Fruit fly (Drosophila melanogaster): ENCODE data around the gene yata.

The yata gene

DNA sequence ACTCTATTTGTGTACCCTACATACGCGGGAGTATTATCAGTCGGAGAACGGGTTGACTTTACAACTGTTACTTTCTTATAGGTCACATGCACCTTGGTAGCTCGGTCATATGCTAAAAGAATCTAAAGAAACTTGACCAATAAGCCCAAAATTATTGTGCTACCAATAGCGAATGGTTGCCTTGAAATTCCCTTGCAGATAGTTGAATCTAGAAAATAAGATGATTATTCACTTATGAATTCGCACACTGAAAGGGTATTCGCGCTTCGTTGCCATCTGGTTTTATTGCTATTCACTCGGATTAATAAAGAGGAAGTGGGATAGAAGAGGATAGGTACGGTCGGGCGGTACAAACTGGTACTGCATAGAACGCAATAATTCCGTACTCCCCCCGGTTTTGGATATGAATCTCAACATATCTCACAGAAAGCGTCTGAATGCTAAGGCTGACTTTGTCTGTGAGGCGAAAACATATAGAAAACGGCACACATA lies 24.9 kb downstream of the yata start (continued):
- TF ChIP-seq lov (optimal IDR thresholded peaks at IDR 0.05) = no peak
- no peak for TF ChIP-seq lov (GFP tag; IDR thresholded peaks at IDR 0.05)
- TF ChIP-seq ab (GFP tag; optimal IDR thresholded peaks at IDR 0.05) = peak; percentile 49
- TF ChIP-seq tgo (GFP tag; IDR thresholded peaks at IDR 0.05) = peak; percentile 80
- peak; percentile 59 for TF ChIP-seq CG30431 (GFP tag; optimal IDR thresholded peaks at IDR 0.05)
- TF ChIP-seq CG10979 (tag; optimal IDR thresholded peaks at IDR 0.05) = peak; percentile 45
- TF ChIP-seq CG10654 (GFP tag; optimal IDR thresholded peaks at IDR 0.05) = peak; percentile 38
- no peak for TF ChIP-seq gcm (GFP tag; optimal IDR thresholded peaks at IDR 0.05)
- TF ChIP-seq CG12236 (GFP tag; optimal IDR thresholded peaks at IDR 0.05) = peak; percentile 31
- TF ChIP-seq ato (GFP tag; IDR thresholded peaks at IDR 0.05; ENCODE audit: partially characterized antibody) = no peak
- TF ChIP-seq HLH4C (GFP tag; IDR thresholded peaks at IDR 0.05; ENCODE audit: partially characterized antibody) = no peak
- TF ChIP-seq CG11398 (GFP tag; optimal IDR thresholded peaks at IDR 0.05) = peak; percentile 68
- peak; percentile 61 for TF ChIP-seq CG8089 (GFP tag; optimal IDR thresholded peaks at IDR 0.05)
- no peak for TF ChIP-seq CG7745 (tag; optimal IDR thresholded peaks at IDR 0.05)
- TF ChIP-seq Optix (GFP tag; IDR thresholded peaks at IDR 0.05) = peak; percentile 70; the same call in 1 of the 3 replicates
- no peak for TF ChIP-seq tup (GFP tag; optimal IDR thresholded peaks at IDR 0.05)
- TF ChIP-seq CG8944 (GFP tag; optimal IDR thresholded peaks at IDR 0.05) = peak; percentile 75
- TF ChIP-seq nmo (GFP tag; optimal IDR thresholded peaks at IDR 0.05) = peak; percentile 83
- peak; percentile 89 for TF ChIP-seq Rfx (GFP tag; IDR thresholded peaks at IDR 0.05)
- no peak for TF ChIP-seq prd (optimal IDR thresholded peaks at IDR 0.05)
- TF ChIP-seq prd (GFP tag; IDR thresholded peaks at IDR 0.05) = peak; percentile 80
- no peak for TF ChIP-seq mld (GFP tag; IDR thresholded peaks at IDR 0.05; ENCODE audit: partially characterized antibody)
- TF ChIP-seq CG1792 (GFP tag; optimal IDR thresholded peaks at IDR 0.05) = peak; percentile 53
- TF ChIP-seq fu2 (GFP tag; optimal IDR thresholded peaks at IDR 0.05) = peak; percentile 85
- peak; percentile 34 for TF ChIP-seq Side (GFP tag; optimal IDR thresholded peaks at IDR 0.05)
- TF ChIP-seq TFAM (GFP tag; optimal IDR thresholded peaks at IDR 0.05) = no peak
- peak; percentile 33 for TF ChIP-seq ewg (GFP tag; optimal IDR thresholded peaks at IDR 0.05)
- TF ChIP-seq zf30C (GFP tag; optimal IDR thresholded peaks at IDR 0.05) = no peak
- peak; percentile 77 for TF ChIP-seq NfI (GFP tag; optimal IDR thresholded peaks at IDR 0.05)
- peak; percentile 74 for TF ChIP-seq PHDP (tag; optimal IDR thresholded peaks at IDR 0.05)
- TF ChIP-seq CG11456 (GFP tag; IDR thresholded peaks at IDR 0.05) = peak; percentile 68; the same call in 2 of the 3 replicates
- no peak; the same call in 1 of the 2 replicates for TF ChIP-seq CG11247 (GFP tag; IDR thresholded peaks at IDR 0.05)
- peak; percentile 45 for TF ChIP-seq Camta (GFP tag; optimal IDR thresholded peaks at IDR 0.05)
- peak; percentile 68 for TF ChIP-seq CG16863 (GFP tag; optimal IDR thresholded peaks at IDR 0.05)
- TF ChIP-seq wdn (GFP tag; IDR thresholded peaks at IDR 0.05) = peak; percentile 56
- peak; percentile 9 for TF ChIP-seq CG5180 (GFP tag; optimal IDR thresholded peaks at IDR 0.05)
- peak; percentile 9 for TF ChIP-seq CG12744 (GFP tag; optimal IDR thresholded peaks at IDR 0.05)
- no peak for TF ChIP-seq ase (GFP tag; IDR thresholded peaks at IDR 0.05)
- TF ChIP-seq CG1832 (GFP tag; optimal IDR thresholded peaks at IDR 0.05) = no peak
- peak; percentile 39 for TF ChIP-seq CG34376 (GFP tag; optimal IDR thresholded peaks at IDR 0.05)
- peak; percentile 72 for TF ChIP-seq CG10209 (GFP tag; optimal IDR thresholded peaks at IDR 0.05)
- no peak for TF ChIP-seq Lpt (GFP tag; optimal IDR thresholded peaks at IDR 0.05)
- peak; percentile 12 for TF ChIP-seq CG12299 (tag; optimal IDR thresholded peaks at IDR 0.05)
- peak; percentile 87 for TF ChIP-seq lmd (GFP tag; IDR thresholded peaks at IDR 0.05)
- no peak for TF ChIP-seq Kr (GFP tag; optimal IDR thresholded peaks at IDR 0.05)
- TF ChIP-seq CG15696 (tag; optimal IDR thresholded peaks at IDR 0.05) = peak; percentile 47
- TF ChIP-seq CG2875 (GFP tag; optimal IDR thresholded peaks at IDR 0.05) = peak; percentile 36
- TF ChIP-seq Lhr (GFP tag; optimal IDR thresholded peaks at IDR 0.05) = no peak
- no peak for TF ChIP-seq bbx (GFP tag; IDR thresholded peaks at IDR 0.05; ENCODE audit: partially characterized antibody)
- peak; percentile 88 for TF ChIP-seq zfh2 (GFP tag; optimal IDR thresholded peaks at IDR 0.05)
- peak; percentile 60; the same call in 1 of the 2 replicates for TF ChIP-seq stc (GFP tag; IDR thresholded peaks at IDR 0.05)

Data from whole organism, embryonic.